Fruit fly (Drosophila melanogaster) whole organism, adult: ENCODE results near the gene CG13924.
A peak's percentile ranks its signal among the peaks of the same experiment; 100 is the strongest.

Source experiments
- CG11617 ChIP-seq: fragments of 200-800 bp; sonication (Bioruptor generic); optimal IDR thresholded peaks from 2 replicates; lab custom pipeline; 2017; ENCODE audit warnings: mild to moderate bottlenecking, missing biosample characterization, missing genetic modification reagents, missing genetic modification characterization
- CG12768 ChIP-seq: fragments of 200-800 bp; sonication (Bioruptor generic); optimal IDR thresholded peaks from 2 replicates; lab custom pipeline; 2017; ENCODE audit warnings: missing biosample characterization, missing genetic modification characterization, mild to moderate bottlenecking, moderate library complexity, missing genetic modification reagents
- CG14711 ChIP-seq: fragments of 200-800 bp; sonication (Bioruptor generic); optimal IDR thresholded peaks from 2 replicates; lab custom pipeline; 2018; ENCODE audit warnings: missing biosample characterization, mild to moderate bottlenecking, missing genetic modification characterization, moderate library complexity
- CG1620 ChIP-seq: fragments of 200-800 bp; sonication (Bioruptor generic); optimal IDR thresholded peaks from 2 replicates; lab custom pipeline; 2016; ENCODE audit warnings: missing biosample characterization, missing genetic modification characterization
- CG33017 ChIP-seq: fragments of 200-800 bp; sonication (Bioruptor generic); optimal IDR thresholded peaks from 2 replicates; lab custom pipeline; 2018; ENCODE audit warnings: missing biosample characterization, mild to moderate bottlenecking, missing genetic modification characterization, moderate library complexity
- CG5204 ChIP-seq: fragments of 200-800 bp; sonication (Bioruptor generic); optimal IDR thresholded peaks from 2 replicates; lab custom pipeline; 2016; ENCODE audit warnings: missing biosample characterization, missing genetic modification characterization
- CG7045 ChIP-seq: fragments of 200-800 bp; sonication (Bioruptor generic); optimal IDR thresholded peaks from 2 replicates; lab custom pipeline; 2017; ENCODE audit warnings: missing biosample characterization, mild to moderate bottlenecking, missing genetic modification characterization
- CG7101 ChIP-seq: fragments of 200-800 bp; sonication (Bioruptor generic); optimal IDR thresholded peaks from 2 replicates; lab custom pipeline; 2018; ENCODE audit warnings: missing biosample characterization, mild to moderate bottlenecking, missing genetic modification characterization, moderate library complexity
- Clk ChIP-seq: fragments of 200-800 bp; sonication (Bioruptor generic); optimal IDR thresholded peaks from 2 replicates; lab custom pipeline; 2017; ENCODE audit warnings: missing biosample characterization, missing genetic modification characterization
- Crg-1 ChIP-seq: fragments of 200-800 bp; sonication (Bioruptor generic); optimal IDR thresholded peaks from 2 replicates; lab custom pipeline; 2016; ENCODE audit warnings: missing biosample characterization, missing genetic modification characterization
- Hr96 ChIP-seq: fragments of 200-800 bp; sonication (Bioruptor generic); optimal IDR thresholded peaks from 2 replicates; lab custom pipeline; 2016; ENCODE audit warnings: missing biosample characterization, missing genetic modification characterization
- Mnt ChIP-seq: fragments of 200-800 bp; sonication (Bioruptor generic); optimal IDR thresholded peaks from 2 replicates; lab custom pipeline; 2016; ENCODE audit warnings: missing biosample characterization, mild to moderate bottlenecking, missing genetic modification characterization
- bab1 ChIP-seq: fragments of 200-800 bp; sonication (Bioruptor generic); optimal IDR thresholded peaks from 3 replicates; lab custom pipeline; 2019; ENCODE audit warnings: missing biosample characterization, mild to moderate bottlenecking, missing genetic modification characterization, moderate library complexity
- cic ChIP-seq: fragments of 200-800 bp; sonication (Bioruptor generic); optimal IDR thresholded peaks from 2 replicates; lab custom pipeline; 2017; ENCODE audit warnings: missing biosample characterization, mild to moderate bottlenecking, missing genetic modification characterization, moderate library complexity
- cnc ChIP-seq, 2 experiments: fragments of >200 bp; optimal IDR thresholded peaks; 2 replicates each; lab custom pipeline; 2017
- kay ChIP-seq: fragments of 200-800 bp; sonication (Bioruptor generic); peaks from one replicate; lab custom pipeline; 2016; ENCODE audit warnings: missing biosample characterization, missing genetic modification characterization, borderline replicate concordance
- ovo ChIP-seq: fragments of 200-800 bp; sonication (Bioruptor generic); optimal IDR thresholded peaks from 2 replicates; lab custom pipeline; 2016; ENCODE audit warnings: missing biosample characterization, missing genetic modification characterization
- pad ChIP-seq: fragments of 200-800 bp; sonication (Bioruptor generic); optimal IDR thresholded peaks from 3 replicates; lab custom pipeline; 2017; ENCODE audit warnings: missing biosample characterization, missing genetic modification characterization, mild to moderate bottlenecking, moderate library complexity, missing genetic modification reagents
- tj ChIP-seq: fragments of 200-800 bp; sonication (Bioruptor generic); optimal IDR thresholded peaks from 3 replicates; lab custom pipeline; 2017; ENCODE audit warnings: missing biosample characterization, mild to moderate bottlenecking, missing genetic modification characterization, moderate library complexity
- toe ChIP-seq: fragments of 200-800 bp; sonication (Bioruptor generic); optimal IDR thresholded peaks from 2 replicates; lab custom pipeline; 2016; ENCODE audit warnings: missing biosample characterization, missing genetic modification characterization

CG13924 gene

dm6 chr3L:1897709-1898108 is 27.9 kb downstream of the CG13924 start:
- TF ChIP-seq cnc (optimal IDR thresholded peaks at IDR 0.05; lab: Kevin White, UChicago): no peak
- TF ChIP-seq tj (GFP tag; lab: Kevin White, UChicago): peak; percentile 86
- TF ChIP-seq CG14711 (tag; lab: Kevin White, UChicago): no peak
- TF ChIP-seq Hr96 (GFP tag; lab: Kevin White, UChicago): no peak
- no peak for TF ChIP-seq CG5204 (GFP tag; lab: Kevin White, UChicago)

dm6 chr3L:1899616-1900015 is 29.8 kb downstream of the CG13924 start:
- no peak for TF ChIP-seq CG14711 (tag; lab: Kevin White, UChicago)
- TF ChIP-seq pad: no peak
- TF ChIP-seq Hr96 (GFP tag; lab: Kevin White, UChicago): no peak
- TF ChIP-seq tj (GFP tag; lab: Kevin White, UChicago): no peak
- no peak for TF ChIP-seq Crg-1 (GFP tag; lab: Kevin White, UChicago)
- no peak for TF ChIP-seq kay (GFP tag; lab: Kevin White, UChicago)
- no peak for TF ChIP-seq CG7045 (GFP tag; lab: Kevin White, UChicago)
- no peak for TF ChIP-seq cnc (optimal IDR thresholded peaks at IDR 0.05; lab: Kevin White, UChicago)
- no peak for TF ChIP-seq bab1 (GFP tag; lab: Kevin White, UChicago)
- TF ChIP-seq Clk (GFP tag; lab: Kevin White, UChicago): no peak

- TF ChIP-seq Clk (GFP tag; lab: Kevin White, UChicago) (no peak), CG7045 (GFP tag; lab: Kevin White, UChicago) (no peak), CG11617 (GFP tag; lab: Kevin White, UChicago) (no peak), bab1 (GFP tag; lab: Kevin White, UChicago) (no peak), cnc (optimal IDR thresholded peaks at IDR 0.05; lab: Kevin White, UChicago) (no peak), CG33017 (no peak), pad (no peak), CG1620 (GFP tag; lab: Kevin White, UChicago) (no peak), ovo (GFP tag; lab: Kevin White, UChicago) (no peak)
Measured at dm6 chr3L:1900633-1901032, 30.8 kb downstream of the CG13924 start.

DNA sequence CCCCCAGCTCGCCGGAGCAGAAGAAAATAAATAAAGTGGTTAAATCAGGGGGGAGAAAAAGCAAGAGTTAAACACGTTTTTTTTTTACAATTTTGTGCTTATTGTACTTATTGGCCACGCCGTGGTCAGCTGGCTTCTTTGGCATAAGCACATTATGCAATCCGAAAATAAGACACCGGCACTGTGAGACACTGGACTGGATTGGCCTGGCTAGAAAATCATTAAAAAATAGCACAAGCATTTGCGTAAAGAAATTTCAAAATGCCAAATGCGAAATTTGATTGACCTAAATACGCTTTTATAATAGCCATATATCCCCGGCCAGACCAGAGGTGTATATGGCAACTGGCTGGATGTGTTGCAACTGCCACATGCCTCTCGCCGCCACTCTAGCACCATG is 34.6 kb downstream of the CG13924 start:
- TF ChIP-seq Mnt (GFP tag; lab: Kevin White, UChicago) (no peak), cic (GFP tag; lab: Kevin White, UChicago) (no peak), Hr96 (GFP tag; lab: Kevin White, UChicago) (no peak), CG7045 (GFP tag; lab: Kevin White, UChicago) (no peak), CG5204 (GFP tag; lab: Kevin White, UChicago) (no peak), CG14711 (tag; lab: Kevin White, UChicago) (no peak), CG33017 (no peak), CG11617 (GFP tag; lab: Kevin White, UChicago) (no peak), tj (GFP tag; lab: Kevin White, UChicago) (no peak), pad (no peak), toe (no peak), CG7101 (tag; lab: Kevin White, UChicago) (no peak), ovo (GFP tag; lab: Kevin White, UChicago) (no peak)

- TF ChIP-seq toe (no peak), Hr96 (GFP tag; lab: Kevin White, UChicago) (no peak), CG14711 (tag; lab: Kevin White, UChicago) (no peak), CG1620 (GFP tag; lab: Kevin White, UChicago) (no peak), CG12768 (GFP tag; lab: Kevin White, UChicago) (no peak), kay (GFP tag; lab: Kevin White, UChicago) (no peak), CG33017 (no peak), CG11617 (GFP tag; lab: Kevin White, UChicago) (no peak), cic (GFP tag; lab: Kevin White, UChicago) (no peak), CG7045 (GFP tag; lab: Kevin White, UChicago) (no peak), bab1 (GFP tag; lab: Kevin White, UChicago) (no peak), cnc (optimal IDR thresholded peaks at IDR 0.05; lab: Kevin White, UChicago) (no peak), tj (GFP tag; lab: Kevin White, UChicago) (no peak), Crg-1 (GFP tag; lab: Kevin White, UChicago) (no peak), CG7101 (tag; lab: Kevin White, UChicago) (no peak), Clk (GFP tag; lab: Kevin White, UChicago) (no peak), pad (no peak), CG5204 (GFP tag; lab: Kevin White, UChicago) (no peak), ovo (GFP tag; lab: Kevin White, UChicago) (no peak), Mnt (GFP tag; lab: Kevin White, UChicago) (no peak)
Measured at dm6 chr3L:1905273-1905672, 35.5 kb downstream of the CG13924 start.

dm6 chr3L:1906208-1906607 is 36.4 kb downstream of the CG13924 start:
- no peak for TF ChIP-seq Mnt (GFP tag; lab: Kevin White, UChicago)
- no peak for TF ChIP-seq CG12768 (GFP tag; lab: Kevin White, UChicago)
- TF ChIP-seq pad: no peak
- TF ChIP-seq CG33017: no peak

- no peak for TF ChIP-seq CG14711 (tag; lab: Kevin White, UChicago)
Measured at dm6 chr3L:1909000-1909399, 39.2 kb downstream of the CG13924 start.
